Worm (Caenorhabditis elegans) whole organism, L1 larva: ENCODE results near the gene srt-40.

Source experiments
- blmp-1 ChIP-seq: fragments of 150-350 bp; optimal IDR thresholded peaks from 2 replicates; lab custom pipeline; 2014; ENCODE audit warnings: missing biosample characterization, missing genetic modification characterization
- ceh-63 ChIP-seq: fragments of 200-800 bp; sonication (Bioruptor generic); optimal IDR thresholded peaks from 2 replicates; lab custom pipeline; 2018; ENCODE audit warnings: mild to moderate bottlenecking, missing genetic modification characterization, missing compliant biosample characterization
- ceh-8 ChIP-seq: fragments of 200-800 bp; sonication (Bioruptor generic); optimal IDR thresholded peaks from 2 replicates; lab custom pipeline; 2018; ENCODE audit warnings: mild to moderate bottlenecking, missing genetic modification characterization, moderate library complexity, missing compliant biosample characterization
- ceh-82 ChIP-seq, 3 experiments: fragments of 150-350 bp in 1 of 3; sonication (generic microtip) in 2 of 3; optimal IDR thresholded peaks; 2 replicates each; lab custom pipeline; 2014 to 2017; ENCODE audit warnings: missing biosample characterization in 3 of 3, missing genetic modification characterization in 3 of 3
- ceh-90 ChIP-seq: sonication (generic microtip); optimal IDR thresholded peaks from 2 replicates; lab custom pipeline; 2016; ENCODE audit warnings: missing genetic modification characterization, missing compliant biosample characterization
- dpl-1 ChIP-seq, 3 experiments: fragments of 150-350 bp in 2 of 3; sonication (generic microtip) in 1 of 3; optimal IDR thresholded peaks; 2 replicates each; lab custom pipeline; 2014 to 2017; ENCODE audit warnings: missing biosample characterization in 3 of 3, missing genetic modification characterization in 3 of 3, missing genetic modification reagents in 3 of 3
- dsc-1 ChIP-seq: sonication (generic microtip); optimal IDR thresholded peaks from 2 replicates; lab custom pipeline; 2016; ENCODE audit warnings: mild to moderate bottlenecking, missing genetic modification characterization, missing compliant biosample characterization
- efl-1 ChIP-seq, 4 experiments: fragments of 150-350 bp; optimal IDR thresholded peaks in 3 of 4; peaks in 1 of 4; 1 replicate in 1 of 4; 2 replicates in 3 of 4; lab custom pipeline; 2014; ENCODE audit warnings: missing biosample characterization in 2 of 4, missing genetic modification characterization in 2 of 4, missing genetic modification reagents in 2 of 4
- egl-13 ChIP-seq: sonication (generic microtip); optimal IDR thresholded peaks from 2 replicates; lab custom pipeline; 2016; ENCODE audit warnings: missing genotype, missing genetic modification reagents, missing genetic modification characterization, missing compliant biosample characterization
- elt-2 ChIP-seq: sonication (generic microtip); optimal IDR thresholded peaks from 2 replicates; lab custom pipeline; 2016; ENCODE audit warnings: missing genetic modification characterization, mild to moderate bottlenecking, inconsistent platforms, missing compliant biosample characterization, missing genetic modification reagents
- elt-3 ChIP-seq, 6 experiments: fragments of 150-350 bp in 1 of 6; sonication (generic microtip); optimal IDR thresholded peaks; 2 replicates each; lab custom pipeline; 2017 to 2018; ENCODE audit warnings: missing biosample characterization in 6 of 6, missing genetic modification characterization in 6 of 6, inconsistent platforms in 1 of 6
- ets-5 ChIP-seq: fragments of 200-800 bp; sonication (Bioruptor generic); IDR thresholded peaks from 2 replicates; pipeline ENCODE4 v1.3.6; 2022; ENCODE audit warnings: missing genetic modification characterization, missing compliant biosample characterization
- fkh-8 ChIP-seq: sonication (generic microtip); optimal IDR thresholded peaks from 2 replicates; lab custom pipeline; 2016; ENCODE audit warnings: mild to moderate bottlenecking, missing genetic modification characterization, missing compliant biosample characterization
- fos-1 ChIP-seq: fragments of 150-350 bp; optimal IDR thresholded peaks from 2 replicates; lab custom pipeline; 2014; ENCODE audit warnings: missing biosample characterization, missing genetic modification characterization
- irx-1 ChIP-seq: sonication (generic microtip); optimal IDR thresholded peaks from 2 replicates; lab custom pipeline; 2016; ENCODE audit warnings: missing genetic modification characterization, missing compliant biosample characterization
- jun-1 ChIP-seq: fragments of 150-350 bp; optimal IDR thresholded peaks from 2 replicates; lab custom pipeline; 2014; ENCODE audit warnings: missing biosample characterization, missing genetic modification reagents, missing genetic modification characterization
- lin-13 ChIP-seq: fragments of 150-350 bp; optimal IDR thresholded peaks from 2 replicates; lab custom pipeline; 2014; ENCODE audit warnings: missing biosample characterization, missing genetic modification reagents, missing genetic modification characterization
- lin-35 ChIP-seq, 2 experiments: fragments of 150-350 bp; optimal IDR thresholded peaks; 2 replicates each; lab custom pipeline; 2014; ENCODE audit warnings: missing biosample characterization in 2 of 2, missing genetic modification characterization in 2 of 2, missing genetic modification reagents in 2 of 2
- lin-39 ChIP-seq: fragments of 150-350 bp; optimal IDR thresholded peaks from 2 replicates; lab custom pipeline; 2014; ENCODE audit warnings: missing biosample characterization, missing genetic modification reagents, missing genetic modification characterization
- lir-3 ChIP-seq: sonication (generic microtip); optimal IDR thresholded peaks from 2 replicates; lab custom pipeline; 2016; ENCODE audit warnings: mild to moderate bottlenecking, missing genetic modification characterization, moderate library complexity, missing compliant biosample characterization; ENCODE audit not compliant: poor library complexity
- lsy-2 ChIP-seq, 2 experiments: fragments of 150-350 bp; optimal IDR thresholded peaks; 2 replicates each; lab custom pipeline; 2014; ENCODE audit warnings: missing biosample characterization in 2 of 2, missing genetic modification characterization in 2 of 2
- mab-9 ChIP-seq: fragments of 200-800 bp; sonication (Bioruptor generic); IDR thresholded peaks from 2 replicates; pipeline ENCODE4 v1.3.6; 2022; ENCODE audit warnings: missing genetic modification reagents, missing genetic modification characterization, missing compliant biosample characterization
- mdl-1 ChIP-seq, 2 experiments: fragments of 150-350 bp; optimal IDR thresholded peaks; 2 replicates each; lab custom pipeline; 2014 to 2017; ENCODE audit warnings: missing biosample characterization in 2 of 2, missing genetic modification characterization in 2 of 2, inconsistent platforms in 1 of 2
- mef-2 ChIP-seq: fragments of 150-350 bp; optimal IDR thresholded peaks from 2 replicates; lab custom pipeline; 2014; ENCODE audit warnings: missing biosample characterization, missing genetic modification characterization
- mep-1 ChIP-seq: fragments of 150-350 bp; optimal IDR thresholded peaks from 2 replicates; lab custom pipeline; 2014; ENCODE audit warnings: missing biosample characterization, missing genetic modification characterization
- nhr-11 ChIP-seq: fragments of 150-350 bp; optimal IDR thresholded peaks from 2 replicates; lab custom pipeline; 2014; ENCODE audit warnings: missing biosample characterization, missing genetic modification characterization
- nhr-19 ChIP-seq: fragments of 200-800 bp; sonication (Bioruptor generic); conservative IDR thresholded peaks from 2 replicates; pipeline ENCODE4 v1.3.6; 2022; ENCODE audit warnings: missing genetic modification characterization, missing compliant biosample characterization
- nhr-20 ChIP-seq: sonication (generic microtip); optimal IDR thresholded peaks from 2 replicates; lab custom pipeline; 2016; ENCODE audit warnings: mild to moderate bottlenecking, missing genetic modification characterization, missing compliant biosample characterization
- nhr-237 ChIP-seq: fragments of 150-350 bp; optimal IDR thresholded peaks from 2 replicates; lab custom pipeline; 2014; ENCODE audit warnings: missing biosample characterization, missing genetic modification characterization
- nhr-47 ChIP-seq: sonication (generic microtip); optimal IDR thresholded peaks from 2 replicates; lab custom pipeline; 2016; ENCODE audit warnings: mild to moderate bottlenecking, missing genetic modification characterization, moderate library complexity, missing compliant biosample characterization
- nhr-71 ChIP-seq: sonication (generic microtip); optimal IDR thresholded peaks from 2 replicates; lab custom pipeline; 2016; ENCODE audit warnings: mild to moderate bottlenecking, missing genetic modification characterization, moderate library complexity, missing compliant biosample characterization
- nhr-77 ChIP-seq: fragments of 150-350 bp; optimal IDR thresholded peaks from 2 replicates; lab custom pipeline; 2014; ENCODE audit warnings: missing biosample characterization, missing genetic modification characterization
- nhr-84 ChIP-seq: sonication (generic microtip); optimal IDR thresholded peaks from 2 replicates; lab custom pipeline; 2017; ENCODE audit warnings: missing biosample characterization, missing genetic modification characterization
- nhr-85 ChIP-seq: sonication (generic microtip); peaks from one replicate; lab custom pipeline; 2016; ENCODE audit warnings: missing genetic modification characterization, inconsistent platforms, missing compliant biosample characterization
- nhr-90 ChIP-seq: sonication (generic microtip); optimal IDR thresholded peaks from 2 replicates; lab custom pipeline; 2016; ENCODE audit warnings: mild to moderate bottlenecking, missing genetic modification characterization, missing compliant biosample characterization; ENCODE audit not compliant: poor library complexity
- pax-3 ChIP-seq: fragments of 200-800 bp; sonication (Bioruptor generic); optimal IDR thresholded peaks from 2 replicates; lab custom pipeline; 2018; ENCODE audit warnings: mild to moderate bottlenecking, missing genetic modification characterization, moderate library complexity, missing compliant biosample characterization
- rnt-1 ChIP-seq: sonication (generic microtip); optimal IDR thresholded peaks from 2 replicates; lab custom pipeline; 2016; ENCODE audit warnings: mild to moderate bottlenecking, missing genetic modification characterization, moderate library complexity, missing compliant biosample characterization
- skn-1 ChIP-seq: fragments of 150-350 bp; optimal IDR thresholded peaks from 2 replicates; lab custom pipeline; 2014; ENCODE audit warnings: missing biosample characterization, missing genetic modification characterization
- snu-23 ChIP-seq: sonication (generic microtip); optimal IDR thresholded peaks from 2 replicates; lab custom pipeline; 2016; ENCODE audit warnings: missing genetic modification characterization, missing compliant biosample characterization
- swsn-7 ChIP-seq: sonication (generic microtip); optimal IDR thresholded peaks from 2 replicates; lab custom pipeline; 2016; ENCODE audit warnings: missing genetic modification characterization, missing compliant biosample characterization
- tlp-1 ChIP-seq: fragments of 150-350 bp; optimal IDR thresholded peaks from 2 replicates; lab custom pipeline; 2014; ENCODE audit warnings: missing biosample characterization, missing genetic modification characterization
- unc-130 ChIP-seq: fragments of 150-350 bp; optimal IDR thresholded peaks from 2 replicates; lab custom pipeline; 2017; ENCODE audit warnings: missing biosample characterization, missing genetic modification characterization, inconsistent platforms
- unc-30 ChIP-seq: sonication (generic microtip); optimal IDR thresholded peaks from 2 replicates; lab custom pipeline; 2017; ENCODE audit warnings: missing biosample characterization, missing genetic modification characterization
- unc-98 ChIP-seq: fragments of 200-800 bp; sonication (Bioruptor generic); IDR thresholded peaks from 2 replicates; pipeline ENCODE4 v1.3.6; 2022; ENCODE audit warnings: missing genetic modification characterization, missing compliant biosample characterization
- zag-1 ChIP-seq: fragments of 150-350 bp; optimal IDR thresholded peaks from 2 replicates; lab custom pipeline; 2014; ENCODE audit warnings: missing biosample characterization, missing genetic modification characterization
- zip-4 ChIP-seq: fragments of 200-800 bp; sonication (Bioruptor generic); optimal IDR thresholded peaks from 2 replicates; lab custom pipeline; 2018; ENCODE audit warnings: mild to moderate bottlenecking, missing genetic modification characterization, moderate library complexity, missing compliant biosample characterization
- ztf-4 ChIP-seq: fragments of 150-350 bp; optimal IDR thresholded peaks from 2 replicates; lab custom pipeline; 2014; ENCODE audit warnings: missing biosample characterization, missing genetic modification characterization

Gene srt-40

ce11 chrV:2221764-2222163, 15.7 kb upstream of the srt-40 start, which contains the start of gene nhr-128:
Gene nhr-128 (plus strand): TSS chrV:2222064.
- no peak for TF ChIP-seq nhr-19 (GFP tag; lab: Robert Waterston, UW)

DNA sequence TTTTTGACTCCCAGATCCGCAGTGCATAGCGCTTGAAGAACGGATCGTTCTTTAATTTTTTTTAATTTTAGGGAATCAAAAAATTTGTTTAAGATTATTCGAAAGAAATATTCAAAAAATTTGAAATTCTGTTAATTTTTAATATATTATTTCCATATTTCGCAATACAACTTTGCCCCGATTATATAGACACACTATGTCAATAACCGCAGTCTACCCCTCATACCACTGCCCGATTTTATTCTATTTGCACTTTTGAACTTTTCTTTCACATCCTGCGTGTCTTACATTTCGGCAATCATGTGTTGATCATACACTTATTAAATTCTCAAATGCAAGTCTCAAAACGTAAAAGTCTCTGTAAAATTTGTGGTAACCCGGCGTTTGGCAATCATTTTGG, 12.7 kb upstream of the srt-40 start, which contains the start of gene nhr-56:
nhr-56 (plus strand) TSS at position 202 of the 400 bp plus-strand sequence.
- no peak for TF ChIP-seq pax-3 (tag; lab: Kevin White, UChicago)
- TF ChIP-seq dsc-1 (tag; lab: Kevin White, UChicago), result no peak
- TF ChIP-seq irx-1 (tag; lab: Kevin White, UChicago), result no peak
- TF ChIP-seq fos-1, result no peak
- peak; percentile 39 for TF ChIP-seq blmp-1 (tag; lab: Kevin White, UChicago)
- peak in 1 of 2 experiments; percentile 63 for TF ChIP-seq lin-35 (GFP tag; optimal IDR thresholded peaks at IDR 0.05; lab: Kevin White, UChicago)
- peak; percentile 68 for TF ChIP-seq zip-4 (GFP tag; lab: Kevin White, UChicago)
- no peak for TF ChIP-seq ceh-63
- no peak for TF ChIP-seq nhr-84 (tag; lab: Kevin White, UChicago)
- TF ChIP-seq lin-39, result no peak
- peak; percentile 66 for TF ChIP-seq skn-1 (tag; lab: Kevin White, UChicago)
- peak; percentile 62 for TF ChIP-seq nhr-71 (tag; lab: Kevin White, UChicago)
- no peak for TF ChIP-seq lir-3
- TF ChIP-seq nhr-90, result peak; percentile 38
- peak; percentile 19 for TF ChIP-seq fkh-8
- no peak for TF ChIP-seq ceh-90 (tag; lab: Kevin White, UChicago)
- no peak for TF ChIP-seq mef-2 (tag; lab: Kevin White, UChicago)
- TF ChIP-seq unc-30 (tag; lab: Kevin White, UChicago), result no peak
- peak; percentile 32 for TF ChIP-seq swsn-7 (tag; lab: Kevin White, UChicago)
- TF ChIP-seq nhr-11, result no peak
- no peak for TF ChIP-seq egl-13 (tag; lab: Kevin White, UChicago)
- TF ChIP-seq nhr-237 (tag; lab: Kevin White, UChicago), result no peak
- peak in 1 of 3 experiments; percentile 21 for TF ChIP-seq dpl-1 (GFP tag; optimal IDR thresholded peaks at IDR 0.05; lab: Kevin White, UChicago)
- TF ChIP-seq rnt-1 (tag; lab: Kevin White, UChicago), result no peak
- TF ChIP-seq zag-1 (tag; lab: Kevin White, UChicago), result no peak
- TF ChIP-seq nhr-77 (tag; lab: Kevin White, UChicago), result peak; percentile 15
- no peak for TF ChIP-seq unc-98
- TF ChIP-seq ztf-4 (tag; lab: Kevin White, UChicago), result no peak
- TF ChIP-seq efl-1 (optimal IDR thresholded peaks at IDR 0.05; lab: Kevin White, UChicago), result peak; percentile 23 to 28
- TF ChIP-seq efl-1 (GFP tag; optimal IDR thresholded peaks at IDR 0.05 in 1 of 2; lab: Kevin White, UChicago), result peak; percentile 3 to 87
- TF ChIP-seq nhr-19 (GFP tag; lab: Robert Waterston, UW), result peak; percentile 14; the same call in 1 of the 2 replicates
- peak in 1 of 2 experiments; percentile 38 for TF ChIP-seq mdl-1 (tag; optimal IDR thresholded peaks at IDR 0.05; lab: Kevin White, UChicago)
- no peak for TF ChIP-seq ets-5 (GFP tag; lab: Robert Waterston, UW)
- no peak for TF ChIP-seq lin-13 (GFP tag; lab: Kevin White, UChicago)
- peak; percentile 11 to 37 (median 13) for TF ChIP-seq ceh-82 (tag; optimal IDR thresholded peaks at IDR 0.05; lab: Kevin White, UChicago)
- no peak for TF ChIP-seq elt-3 (tag; optimal IDR thresholded peaks at IDR 0.05; lab: Kevin White, UChicago)
- TF ChIP-seq snu-23 (GFP tag; lab: Kevin White, UChicago), result peak; percentile 56
- peak in 1 of 2 experiments; percentile 42 for TF ChIP-seq lsy-2 (tag; optimal IDR thresholded peaks at IDR 0.05; lab: Kevin White, UChicago)
- TF ChIP-seq tlp-1, result no peak
- peak; percentile 80 for TF ChIP-seq nhr-20 (tag; lab: Kevin White, UChicago)
- TF ChIP-seq mep-1 (tag; lab: Kevin White, UChicago), result peak; percentile 60
- TF ChIP-seq mab-9 (GFP tag; lab: Robert Waterston, UW), result no peak
- peak; percentile 34 for TF ChIP-seq jun-1 (tag; lab: Kevin White, UChicago)
- TF ChIP-seq elt-2 (tag; lab: Kevin White, UChicago), result peak; percentile 27
- TF ChIP-seq ceh-8 (GFP tag; lab: Kevin White, UChicago), result no peak
- peak; percentile 23 for TF ChIP-seq nhr-47 (tag; lab: Kevin White, UChicago)
- peak; percentile 72 for TF ChIP-seq nhr-85 (tag; lab: Kevin White, UChicago)
- TF ChIP-seq unc-130 (tag; lab: Kevin White, UChicago), result no peak
